Fruit fly (Drosophila melanogaster) whole organism, prepupa: ENCODE measurements around the gene Mps1.
A peak's percentile ranks its signal among the peaks of the same experiment; 100 is the strongest.

ENCODE experiments used
- Blimp-1 ChIP-seq: fragments of 200-800 bp; sonication (Bioruptor generic); optimal IDR thresholded peaks from 3 replicates; lab custom pipeline; 2017; ENCODE audit warnings: missing biosample characterization, missing genetic modification characterization, mild to moderate bottlenecking, moderate library complexity, missing genetic modification reagents
- CG10631 ChIP-seq: fragments of 200-800 bp; sonication (Bioruptor generic); optimal IDR thresholded peaks from 2 replicates; lab custom pipeline; 2016; ENCODE audit warnings: missing biosample characterization, missing genetic modification characterization
- CG11294 ChIP-seq: fragments of 200-800 bp; sonication (Bioruptor generic); IDR thresholded peaks from 2 replicates; pipeline ENCODE4 v1.3.6; 2022; ENCODE audit warnings: missing biosample characterization, missing genetic modification characterization
- CG11762 ChIP-seq: fragments of 200-800 bp; sonication (Bioruptor generic); optimal IDR thresholded peaks from 3 replicates; lab custom pipeline; 2016; ENCODE audit warnings: missing biosample characterization, missing genetic modification characterization; ENCODE audit not compliant: insufficient read depth
- CG15336 ChIP-seq: fragments of 200-800 bp; sonication (Bioruptor generic); IDR thresholded peaks from 2 replicates; pipeline ENCODE4 v1.3.6; 2022; ENCODE audit warnings: missing biosample characterization, missing genetic modification characterization
- CG16779 ChIP-seq: fragments of 200-800 bp; sonication (Bioruptor generic); optimal IDR thresholded peaks from 3 replicates; lab custom pipeline; 2017; ENCODE audit warnings: missing biosample characterization, mild to moderate bottlenecking, missing genetic modification characterization
- CG3032 ChIP-seq: fragments of 200-800 bp; optimal IDR thresholded peaks from 2 replicates; lab custom pipeline; 2019; ENCODE audit warnings: missing biosample characterization, mild to moderate bottlenecking, missing genetic modification characterization, moderate library complexity
- CG32006 ChIP-seq: fragments of 200-800 bp; sonication (Bioruptor generic); optimal IDR thresholded peaks from 3 replicates; lab custom pipeline; 2017; ENCODE audit warnings: missing biosample characterization, mild to moderate bottlenecking, missing genetic modification characterization
- CG34406 ChIP-seq: fragments of 200-800 bp; sonication (Bioruptor generic); optimal IDR thresholded peaks from 3 replicates; lab custom pipeline; 2016; ENCODE audit warnings: missing biosample characterization, missing genetic modification characterization
- CG3919 ChIP-seq: fragments of 200-800 bp; sonication (Bioruptor generic); optimal IDR thresholded peaks from 3 replicates; lab custom pipeline; 2016; ENCODE audit warnings: missing biosample characterization, missing genetic modification characterization
- CG6163 ChIP-seq: fragments of 200-800 bp; sonication (Bioruptor generic); IDR thresholded peaks from 3 replicates; pipeline ENCODE4 v1.3.6; 2022; ENCODE audit warnings: missing biosample characterization, missing genetic modification characterization
- CG6276 ChIP-seq: fragments of 200-800 bp; sonication (Bioruptor generic); optimal IDR thresholded peaks from 2 replicates; lab custom pipeline; 2017; ENCODE audit warnings: missing biosample characterization, mild to moderate bottlenecking, missing genetic modification characterization
- CG6808 ChIP-seq: fragments of 200-800 bp; sonication (Bioruptor generic); optimal IDR thresholded peaks from 3 replicates; lab custom pipeline; 2017; ENCODE audit warnings: missing biosample characterization, missing genetic modification characterization, mild to moderate bottlenecking, moderate library complexity, missing genetic modification reagents
- CG6854 ChIP-seq: fragments of 200-800 bp; sonication (Bioruptor generic); optimal IDR thresholded peaks from 2 replicates; lab custom pipeline; 2017; ENCODE audit warnings: missing biosample characterization, mild to moderate bottlenecking, missing genetic modification characterization
- CG8119 ChIP-seq: fragments of 200-800 bp; sonication (Bioruptor generic); IDR thresholded peaks from 3 replicates; pipeline ENCODE4 v1.3.6; 2022; ENCODE audit warnings: missing biosample characterization, missing genetic modification characterization
- CG8319 ChIP-seq: fragments of 200-800 bp; sonication (Bioruptor generic); optimal IDR thresholded peaks from 3 replicates; lab custom pipeline; 2016; ENCODE audit warnings: missing biosample characterization, missing genetic modification characterization
- CG8632 ChIP-seq: fragments of 200-800 bp; sonication (Bioruptor generic); optimal IDR thresholded peaks from 3 replicates; lab custom pipeline; 2016; ENCODE audit warnings: missing biosample characterization, missing genetic modification characterization
- Eip75B ChIP-seq: fragments of 200-800 bp; sonication (Bioruptor generic); optimal IDR thresholded peaks from 3 replicates; lab custom pipeline; 2016; ENCODE audit warnings: missing biosample characterization, missing genetic modification characterization
- Eip78C ChIP-seq: fragments of 200-800 bp; sonication (Bioruptor generic); peaks from one replicate; lab custom pipeline; 2016; ENCODE audit warnings: missing biosample characterization, missing genetic modification characterization
- Eip93F ChIP-seq: fragments of 200-800 bp; sonication (Bioruptor generic); optimal IDR thresholded peaks from 2 replicates; lab custom pipeline; 2016; ENCODE audit warnings: missing biosample characterization, mild to moderate bottlenecking, missing genetic modification characterization
- Gug ChIP-seq: fragments of 200-800 bp; sonication (Bioruptor generic); IDR thresholded peaks from 2 replicates; pipeline ENCODE4 v1.3.6; 2022; ENCODE audit warnings: missing biosample characterization, missing genetic modification characterization
- Hr38 ChIP-seq: sonication (Bioruptor generic); optimal IDR thresholded peaks from 2 replicates; lab custom pipeline; 2016; ENCODE audit warnings: missing biosample characterization, missing genetic modification characterization
- Hr39 ChIP-seq: fragments of 200-800 bp; sonication (Bioruptor generic); optimal IDR thresholded peaks from 2 replicates; lab custom pipeline; 2016; ENCODE audit warnings: missing biosample characterization, missing genetic modification characterization
- Hr4 ChIP-seq: fragments of 200-800 bp; sonication (Bioruptor generic); optimal IDR thresholded peaks from 3 replicates; lab custom pipeline; 2016; ENCODE audit warnings: missing biosample characterization, missing genetic modification characterization
- Lpt ChIP-seq: fragments of 200-800 bp; sonication (Bioruptor generic); optimal IDR thresholded peaks from 3 replicates; lab custom pipeline; 2016; ENCODE audit warnings: missing biosample characterization, missing genetic modification characterization
- Met ChIP-seq: fragments of 200-800 bp; sonication (Bioruptor generic); optimal IDR thresholded peaks from 3 replicates; lab custom pipeline; 2016; ENCODE audit warnings: missing biosample characterization, missing genetic modification characterization
- OdsH ChIP-seq: fragments of 200-800 bp; sonication (Bioruptor generic); optimal IDR thresholded peaks from 3 replicates; lab custom pipeline; 2016; ENCODE audit warnings: missing biosample characterization, missing genetic modification characterization
- Smox ChIP-seq: fragments of 200-800 bp; sonication (Bioruptor generic); optimal IDR thresholded peaks from 3 replicates; lab custom pipeline; 2016; ENCODE audit warnings: missing biosample characterization, missing genetic modification characterization
- Sox15 ChIP-seq: fragments of 200-800 bp; sonication (Bioruptor generic); optimal IDR thresholded peaks from 3 replicates; lab custom pipeline; 2016; ENCODE audit warnings: missing biosample characterization, missing genetic modification characterization
- achi ChIP-seq: fragments of 200-800 bp; sonication (Bioruptor generic); optimal IDR thresholded peaks from 3 replicates; lab custom pipeline; 2016; ENCODE audit warnings: missing biosample characterization, missing genetic modification characterization
- acj6 ChIP-seq: fragments of 200-800 bp; sonication (Bioruptor generic); optimal IDR thresholded peaks from 3 replicates; lab custom pipeline; 2016; ENCODE audit warnings: missing biosample characterization, missing genetic modification characterization
- cyc ChIP-seq: fragments of 200-800 bp; sonication (Bioruptor generic); optimal IDR thresholded peaks from 3 replicates; lab custom pipeline; 2016; ENCODE audit warnings: missing biosample characterization, missing genetic modification characterization
- dac ChIP-seq: fragments of 200-800 bp; sonication (Bioruptor generic); optimal IDR thresholded peaks from 2 replicates; lab custom pipeline; 2017; ENCODE audit warnings: missing biosample characterization, mild to moderate bottlenecking, missing genetic modification characterization
- dsx ChIP-seq: fragments of 200-800 bp; optimal IDR thresholded peaks from 3 replicates; lab custom pipeline; 2019; ENCODE audit warnings: missing biosample characterization, mild to moderate bottlenecking, missing genetic modification characterization, moderate library complexity; ENCODE audit not compliant: poor library complexity, severe bottlenecking
- esn ChIP-seq: fragments of 200-800 bp; sonication (Bioruptor generic); optimal IDR thresholded peaks from 2 replicates; lab custom pipeline; 2016; ENCODE audit warnings: missing biosample characterization, mild to moderate bottlenecking, missing genetic modification characterization, moderate library complexity
- fkh ChIP-seq: fragments of 200-800 bp; sonication (Bioruptor generic); optimal IDR thresholded peaks from 3 replicates; lab custom pipeline; 2017; ENCODE audit warnings: missing biosample characterization, mild to moderate bottlenecking, missing genetic modification characterization, moderate library complexity
- lz ChIP-seq: fragments of 200-800 bp; sonication (Bioruptor generic); optimal IDR thresholded peaks from 3 replicates; lab custom pipeline; 2016; ENCODE audit warnings: missing biosample characterization, missing genetic modification characterization
- net ChIP-seq: fragments of 200-800 bp; sonication (Bioruptor generic); optimal IDR thresholded peaks from 3 replicates; lab custom pipeline; 2016; ENCODE audit warnings: missing biosample characterization, missing genetic modification characterization
- pdm3 ChIP-seq: fragments of 200-800 bp; sonication (Bioruptor generic); optimal IDR thresholded peaks from 3 replicates; lab custom pipeline; 2016; ENCODE audit warnings: missing biosample characterization, missing genetic modification characterization
- salr ChIP-seq, 2 experiments: fragments of 200-800 bp; sonication (Bioruptor generic); optimal IDR thresholded peaks; 3 replicates each; lab custom pipeline; 2016 to 2018; ENCODE audit warnings: missing biosample characterization in 2 of 2, missing genetic modification characterization in 2 of 2, mild to moderate bottlenecking in 1 of 2
- spab ChIP-seq: fragments of 200-800 bp; sonication (Bioruptor generic); optimal IDR thresholded peaks from 2 replicates; lab custom pipeline; 2017; ENCODE audit warnings: missing biosample characterization, mild to moderate bottlenecking, missing genetic modification characterization, missing genetic modification reagents
- svp ChIP-seq: fragments of 200-800 bp; sonication (Bioruptor generic); peaks from one replicate; lab custom pipeline; 2016; ENCODE audit warnings: missing biosample characterization, missing genetic modification characterization
- vri ChIP-seq: fragments of 200-800 bp; sonication (Bioruptor generic); optimal IDR thresholded peaks from 3 replicates; lab custom pipeline; 2016; ENCODE audit warnings: missing biosample characterization, mild to moderate bottlenecking, missing genetic modification characterization

Gene Mps1

dm6 chr3R:17670202-17670856 lies 742 bp upstream of the Mps1 start:
- TF ChIP-seq svp (GFP tag; lab: Kevin White, UChicago) (peak; percentile 97), esn (GFP tag; lab: Kevin White, UChicago) (no peak)

- TF ChIP-seq svp (GFP tag; lab: Kevin White, UChicago) (peak; percentile 86), dsx (GFP tag; lab: Kevin White, UChicago) (peak; percentile 49), net (no peak), vri (GFP tag; lab: Kevin White, UChicago) (peak; percentile 44), salr (GFP tag; optimal IDR thresholded peaks at IDR 0.05; lab: Kevin White, UChicago) (no peak), Blimp-1 (GFP tag; lab: Kevin White, UChicago) (no peak), CG11762 (GFP tag; lab: Kevin White, UChicago) (no peak), Smox (GFP tag; lab: Kevin White, UChicago) (no peak), CG3032 (tag; lab: Kevin White, UChicago) (no peak), dac (GFP tag; lab: Kevin White, UChicago) (no peak), CG6854 (GFP tag; lab: Kevin White, UChicago) (no peak), Eip93F (GFP tag; lab: Kevin White, UChicago) (no peak), OdsH (GFP tag; lab: Kevin White, UChicago) (no peak), CG34406 (GFP tag; lab: Kevin White, UChicago) (no peak), cyc (no peak), Gug (GFP tag; lab: Robert Waterston, UW) (no peak), achi (GFP tag; lab: Kevin White, UChicago) (no peak), Hr39 (GFP tag; lab: Kevin White, UChicago) (no peak)
Measured at dm6 chr3R:17678138-17678873, 7.2 kb downstream of the Mps1 start.

- peak; percentile 91 for TF ChIP-seq CG8119 (GFP tag; lab: Robert Waterston, UW)
- TF ChIP-seq CG8632 (GFP tag; lab: Kevin White, UChicago): peak; percentile 83
- TF ChIP-seq CG32006: peak; percentile 95
- peak; percentile 85 for TF ChIP-seq dsx (GFP tag; lab: Kevin White, UChicago)
- peak; percentile 92 for TF ChIP-seq Met (GFP tag; lab: Kevin White, UChicago)
- peak; percentile 87 for TF ChIP-seq cyc
- TF ChIP-seq CG8319 (GFP tag; lab: Kevin White, UChicago): peak; percentile 69
- peak; percentile 84 for TF ChIP-seq vri (GFP tag; lab: Kevin White, UChicago)
- TF ChIP-seq acj6 (GFP tag; lab: Kevin White, UChicago): peak; percentile 86
- peak; percentile 70 for TF ChIP-seq Gug (GFP tag; lab: Robert Waterston, UW)
- TF ChIP-seq CG6276 (GFP tag; lab: Kevin White, UChicago): no peak
- TF ChIP-seq Sox15: peak; percentile 75
- peak; percentile 90 for TF ChIP-seq CG3919 (GFP tag; lab: Kevin White, UChicago)
- peak; percentile 90 for TF ChIP-seq achi (GFP tag; lab: Kevin White, UChicago)
- TF ChIP-seq Blimp-1 (GFP tag; lab: Kevin White, UChicago): peak; percentile 78
- TF ChIP-seq Hr4: peak; percentile 87
- peak; percentile 88 for TF ChIP-seq Lpt (GFP tag; lab: Kevin White, UChicago)
- peak; percentile 90 for TF ChIP-seq CG15336 (GFP tag; lab: Robert Waterston, UW)
- peak; percentile 91 for TF ChIP-seq lz
- peak; percentile 80 for TF ChIP-seq spab (GFP tag; lab: Kevin White, UChicago)
- peak; percentile 79 for TF ChIP-seq CG6163 (GFP tag; lab: Robert Waterston, UW)
- peak; percentile 97 for TF ChIP-seq Eip78C
- peak; percentile 33 for TF ChIP-seq CG16779
- peak; percentile 91 for TF ChIP-seq Smox (GFP tag; lab: Kevin White, UChicago)
- peak; percentile 85 for TF ChIP-seq CG6808 (GFP tag; lab: Kevin White, UChicago)
- TF ChIP-seq CG11294 (GFP tag; lab: Robert Waterston, UW): 0 out of 2 replicates have a peak, but pooled peaks have one; percentile 60
- TF ChIP-seq Hr38 (GFP tag; lab: Kevin White, UChicago): no peak
- peak; percentile 56 to 92 for TF ChIP-seq salr (GFP tag; optimal IDR thresholded peaks at IDR 0.05; lab: Kevin White, UChicago)
- TF ChIP-seq fkh (GFP tag; lab: Kevin White, UChicago): no peak
- TF ChIP-seq Eip75B (GFP tag; lab: Kevin White, UChicago): peak; percentile 86
- peak; percentile 51 for TF ChIP-seq pdm3 (GFP tag; lab: Kevin White, UChicago)
- peak; percentile 86 for TF ChIP-seq CG11762 (GFP tag; lab: Kevin White, UChicago)
- peak; percentile 89 for TF ChIP-seq CG10631 (GFP tag; lab: Kevin White, UChicago)
Measured at dm6 chr3R:17679368-17679997, 8.4 kb downstream of the Mps1 start.
